Worm (Caenorhabditis elegans) whole organism, L1 larva: Measurements from ENCODE around the gene Y44A6C.2.

ENCODE experiments used
- aha-1 ChIP-seq: fragments of 150-350 bp; optimal IDR thresholded peaks from 2 replicates; lab custom pipeline; 2014; ENCODE audit warnings: missing biosample characterization, missing genetic modification characterization
- snpc-4 ChIP-seq: fragments of 150-350 bp; optimal IDR thresholded peaks from 2 replicates; lab custom pipeline; 2014; ENCODE audit warnings: missing biosample characterization, missing genetic modification characterization
- sox-4 ChIP-seq: sonication (generic microtip); optimal IDR thresholded peaks from 2 replicates; lab custom pipeline; 2016; ENCODE audit warnings: missing genetic modification characterization, missing compliant biosample characterization

ce11 chrV:20757255-20757654 lies 35.2 kb downstream of the Y44A6C.2 start:
- no peak for TF ChIP-seq snpc-4 (tag; lab: Kevin White, UChicago)
- TF ChIP-seq sox-4 (tag; lab: Kevin White, UChicago), result no peak
- TF ChIP-seq aha-1 (tag; lab: Kevin White, UChicago), result no peak
